Worm (Caenorhabditis elegans): ENCODE measurements around the gene nspd-2.

The nspd-2 gene

DNA sequence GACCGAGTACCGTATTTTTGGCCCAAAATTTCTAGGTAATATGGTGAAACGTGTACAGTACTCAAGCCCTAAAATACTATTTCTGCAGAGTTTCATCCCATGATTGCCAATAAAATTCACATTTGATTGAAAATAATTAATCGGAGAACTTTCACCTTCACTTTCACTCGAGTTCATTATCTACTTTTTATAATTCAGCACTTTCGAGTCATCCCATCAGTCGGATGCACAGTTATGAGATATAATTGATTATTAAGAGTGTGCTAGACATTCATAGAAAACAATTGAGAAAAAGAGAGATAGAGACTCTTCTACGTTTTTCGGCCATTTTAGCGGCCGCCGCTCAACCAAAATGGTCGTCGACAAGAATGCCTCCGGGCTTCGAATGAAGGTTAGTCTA, 41.1 kb upstream of the nspd-2 start, which contains the start of gene fat-3 (continued):
- no peak for TF ChIP-seq D1046.2 (GFP tag; IDR thresholded peaks at IDR 0.05)
- no peak for TF ChIP-seq ztf-7 (tag; optimal IDR thresholded peaks at IDR 0.05)
- no peak for TF ChIP-seq nhr-77 (tag; optimal IDR thresholded peaks at IDR 0.05)
- no peak for TF ChIP-seq zfp-3 (GFP tag; conservative IDR thresholded peaks at IDR 0.05)
- TF ChIP-seq spr-3 (GFP tag; optimal IDR thresholded peaks at IDR 0.05) = no peak
- TF ChIP-seq lin-13 (GFP tag; optimal IDR thresholded peaks at IDR 0.05) = no peak
- peak; percentile 49 for TF ChIP-seq hlh-30 (tag; optimal IDR thresholded peaks at IDR 0.05; ENCODE audit: insufficient read depth)
- no peak for TF ChIP-seq lir-3 (tag; optimal IDR thresholded peaks at IDR 0.05)
- no peak for TF ChIP-seq madf-9 (GFP tag; conservative IDR thresholded peaks at IDR 0.05)
- TF ChIP-seq spr-1 (tag; optimal IDR thresholded peaks at IDR 0.05) = no peak
- TF ChIP-seq ctbp-1 (GFP tag; IDR thresholded peaks at IDR 0.05) = no peak
- TF ChIP-seq lin-1 (GFP tag; IDR thresholded peaks at IDR 0.05) = no peak
- no peak for TF ChIP-seq F44E2.7 (GFP tag; IDR thresholded peaks at IDR 0.05)
- no peak for TF ChIP-seq ama-1 (optimal IDR thresholded peaks at IDR 0.05)
- no peak for TF ChIP-seq arid-1 (GFP tag; conservative IDR thresholded peaks at IDR 0.05)
- TF ChIP-seq aly-2 (tag; optimal IDR thresholded peaks at IDR 0.05) = no peak
- TF ChIP-seq nhr-102 (tag; optimal IDR thresholded peaks at IDR 0.05) = no peak
- no peak for TF ChIP-seq zfp-2 (tag; optimal IDR thresholded peaks at IDR 0.05)
- TF ChIP-seq aha-1 (tag) = no peak
- no peak for TF ChIP-seq saeg-2 (GFP tag; IDR thresholded peaks at IDR 0.05)
- no peak for TF ChIP-seq pha-4 (GFP tag; IDR thresholded peaks at IDR 0.05)
- no peak for TF ChIP-seq pha-4 (tag; optimal IDR thresholded peaks at IDR 0.05)
- no peak for TF ChIP-seq F10B5.3 (tag; optimal IDR thresholded peaks at IDR 0.05)
- no peak for TF ChIP-seq unc-130 (GFP tag; optimal IDR thresholded peaks at IDR 0.05)
- peak; percentile 17 for TF ChIP-seq mes-2 (tag; optimal IDR thresholded peaks at IDR 0.05; ENCODE audit: poor library complexity, severe bottlenecking)
- no peak for TF ChIP-seq F49E8.2 (tag; optimal IDR thresholded peaks at IDR 0.05; ENCODE audit: borderline replicate concordance)
- TF ChIP-seq sdz-12 (GFP tag; optimal IDR thresholded peaks at IDR 0.05) = no peak
- peak; percentile 41 for TF ChIP-seq mep-1 (tag; optimal IDR thresholded peaks at IDR 0.05)
- TF ChIP-seq T20F7.1 (GFP tag; optimal IDR thresholded peaks at IDR 0.05) = no peak
- TF ChIP-seq cey-2 (tag; optimal IDR thresholded peaks at IDR 0.05; ENCODE audit: borderline replicate concordance, insufficient read depth) = no peak
- TF ChIP-seq lin-29 (GFP tag; IDR thresholded peaks at IDR 0.05) = no peak
- no peak for TF ChIP-seq nhr-42 (GFP tag; IDR thresholded peaks at IDR 0.05)
- TF ChIP-seq daf-19 (GFP tag; conservative IDR thresholded peaks at IDR 0.05) = no peak
- no peak for TF ChIP-seq lin-39 (tag; optimal IDR thresholded peaks at IDR 0.05)
- no peak for TF ChIP-seq ztf-11 (tag; optimal IDR thresholded peaks at IDR 0.05)
- TF ChIP-seq nhr-6 (tag; optimal IDR thresholded peaks at IDR 0.05) = no peak
- no peak for TF ChIP-seq ceh-20 (GFP tag; IDR thresholded peaks at IDR 0.05)
- TF ChIP-seq ceh-82 (tag; optimal IDR thresholded peaks at IDR 0.05) = no peak
- no peak for TF ChIP-seq nhr-41 (GFP tag; IDR thresholded peaks at IDR 0.05)
- peak in 1 of 2 experiments; percentile 36 for TF ChIP-seq lsy-2 (tag; optimal IDR thresholded peaks at IDR 0.05)
- TF ChIP-seq fos-1 (tag; optimal IDR thresholded peaks at IDR 0.05) = no peak
- TF ChIP-seq daf-8 (GFP tag; IDR thresholded peaks at IDR 0.05) = no peak
- no peak for TF ChIP-seq egl-43 (GFP tag; IDR thresholded peaks at IDR 0.05)
- TF ChIP-seq duxl-1 (tag; optimal IDR thresholded peaks at IDR 0.05; ENCODE audit: poor library complexity) = no peak
- TF ChIP-seq lin-38 (GFP tag; IDR thresholded peaks at IDR 0.05) = no peak
- TF ChIP-seq dmd-8 (GFP tag; IDR thresholded peaks at IDR 0.05) = no peak
- no peak for TF ChIP-seq zag-1 (tag; optimal IDR thresholded peaks at IDR 0.05)
- TF ChIP-seq unc-62 (GFP tag; optimal IDR thresholded peaks at IDR 0.05 in 1 of 2) = no peak
- no peak for TF ChIP-seq unc-62 (tag; optimal IDR thresholded peaks at IDR 0.05)
- TF ChIP-seq lin-15B (tag; optimal IDR thresholded peaks at IDR 0.05) = no peak
- TF ChIP-seq ZK337.2 (GFP tag; IDR thresholded peaks at IDR 0.05) = no peak
- no peak for TF ChIP-seq unc-39 (tag; optimal IDR thresholded peaks at IDR 0.05)
- no peak for TF ChIP-seq nhr-25 (tag; optimal IDR thresholded peaks at IDR 0.05; ENCODE audit: borderline replicate concordance, insufficient read depth)
